Fruit fly (Drosophila melanogaster) whole organism, wandering third instar larva: Measurements from ENCODE around the gene Gr5a.
A peak's percentile ranks its signal among the peaks of the same experiment; 100 is the strongest.

ENCODE experiments used
- Abd-B ChIP-seq: fragments of >200 bp; optimal IDR thresholded peaks from 2 replicates; lab custom pipeline; 2017; ENCODE audit warnings: missing biosample characterization, missing genetic modification characterization
- CG32264 ChIP-seq: fragments of 200-800 bp; sonication (Bioruptor generic); optimal IDR thresholded peaks from 2 replicates; lab custom pipeline; 2016; ENCODE audit warnings: missing biosample characterization, missing genetic modification characterization
- CG9705 ChIP-seq: fragments of 200-800 bp; sonication (Bioruptor generic); optimal IDR thresholded peaks from 2 replicates; lab custom pipeline; 2018; ENCODE audit warnings: missing biosample characterization, mild to moderate bottlenecking, missing genetic modification characterization
- CrebA ChIP-seq: fragments of 200-800 bp; sonication (Bioruptor generic); optimal IDR thresholded peaks from 2 replicates; lab custom pipeline; 2016; ENCODE audit warnings: missing biosample characterization, mild to moderate bottlenecking, missing genetic modification characterization, borderline replicate concordance
- Dfd ChIP-seq: fragments of >200 bp; optimal IDR thresholded peaks from 2 replicates; lab custom pipeline; 2017; ENCODE audit warnings: missing biosample characterization, missing genetic modification characterization
- Dif ChIP-seq: fragments of 200-275, 200-300 bp; sonication (Bioruptor generic); optimal IDR thresholded peaks from 2 replicates; lab custom pipeline; 2018; ENCODE audit warnings: missing biosample characterization, missing genetic modification characterization; ENCODE audit not compliant: partially characterized antibody
- GATAd ChIP-seq: sonication (Bioruptor generic); optimal IDR thresholded peaks from 2 replicates; lab custom pipeline; 2016; ENCODE audit warnings: missing biosample characterization, missing genetic modification characterization
- HLH106 ChIP-seq: fragments of 200-800 bp; optimal IDR thresholded peaks from 3 replicates; lab custom pipeline; 2019; ENCODE audit warnings: missing biosample characterization, mild to moderate bottlenecking, missing genetic modification characterization, moderate library complexity
- Hnf4 ChIP-seq: fragments of 200-800 bp; sonication (Bioruptor generic); optimal IDR thresholded peaks from 2 replicates; lab custom pipeline; 2016; ENCODE audit warnings: missing biosample characterization, mild to moderate bottlenecking, missing genetic modification characterization
- Hr78 ChIP-seq: fragments of >200 bp; optimal IDR thresholded peaks from 2 replicates; lab custom pipeline; 2017; ENCODE audit warnings: missing biosample characterization, missing genetic modification characterization
- Hr83 ChIP-seq: fragments of 200-300 bp; sonication (Bioruptor generic); optimal IDR thresholded peaks from 2 replicates; lab custom pipeline; 2016; ENCODE audit warnings: missing biosample characterization, mild to moderate bottlenecking, missing genetic modification characterization, moderate library complexity; ENCODE audit not compliant: poor library complexity, severe bottlenecking
- Jra ChIP-seq: sonication (Bioruptor generic); optimal IDR thresholded peaks from 2 replicates; lab custom pipeline; 2016; ENCODE audit warnings: missing biosample characterization, missing genetic modification characterization
- Mio ChIP-seq: sonication (Bioruptor generic); optimal IDR thresholded peaks from 2 replicates; lab custom pipeline; 2016; ENCODE audit warnings: missing biosample characterization, missing genetic modification characterization
- Myc ChIP-seq: fragments of >200 bp; optimal IDR thresholded peaks from 2 replicates; lab custom pipeline; 2017
- N ChIP-seq: fragments of >200 bp; optimal IDR thresholded peaks from 2 replicates; lab custom pipeline; 2018; ENCODE audit warnings: missing biosample characterization, missing external identifiers, missing genetic modification characterization
- OdsH ChIP-seq: fragments of 200-800 bp; sonication (Bioruptor generic); optimal IDR thresholded peaks from 2 replicates; lab custom pipeline; 2016; ENCODE audit warnings: missing biosample characterization, mild to moderate bottlenecking, missing genetic modification characterization
- Rel ChIP-seq, 2 experiments: fragments of 200-800 bp; sonication (Bioruptor generic) in 1 of 2; optimal IDR thresholded peaks; 2 replicates in 1 of 2; 3 replicates in 1 of 2; lab custom pipeline; 2016 to 2019; ENCODE audit warnings: mild to moderate bottlenecking in 2 of 2, missing biosample characterization in 2 of 2, missing genetic modification characterization in 2 of 2, moderate library complexity in 1 of 2
- Sp1 ChIP-seq: fragments of 200-800 bp; sonication (Bioruptor generic); optimal IDR thresholded peaks from 3 replicates; lab custom pipeline; 2019; ENCODE audit warnings: missing biosample characterization, mild to moderate bottlenecking, missing genetic modification characterization, moderate library complexity
- Vsx2 ChIP-seq: fragments of 200-300, 225-300 bp; sonication (Bioruptor generic); optimal IDR thresholded peaks from 2 replicates; lab custom pipeline; 2018; ENCODE audit warnings: missing biosample characterization, missing genetic modification characterization; ENCODE audit not compliant: partially characterized antibody
- br ChIP-seq: fragments of 200-800 bp; sonication (Bioruptor generic); optimal IDR thresholded peaks from 2 replicates; lab custom pipeline; 2016; ENCODE audit warnings: missing biosample characterization, missing genetic modification characterization
- brk ChIP-seq: fragments of 200-800 bp; sonication (Bioruptor generic); optimal IDR thresholded peaks from 2 replicates; lab custom pipeline; 2016; ENCODE audit warnings: missing biosample characterization, mild to moderate bottlenecking, missing genetic modification characterization
- dl ChIP-seq, 2 experiments: fragments of 175-275, 200-275 bp in 1 of 2; fragments of 200-275 bp in 1 of 2; sonication (Bioruptor generic); optimal IDR thresholded peaks; lab custom pipeline; 2018; ENCODE audit warnings: mild to moderate bottlenecking in 2 of 2, missing biosample characterization in 2 of 2, missing genetic modification characterization in 2 of 2, moderate library complexity in 2 of 2; ENCODE audit not compliant: partially characterized antibody in 2 of 2, insufficient read depth in 1 of 2
- dmrt93B ChIP-seq: fragments of 200-800 bp; sonication (Bioruptor generic); optimal IDR thresholded peaks from 2 replicates; lab custom pipeline; 2018; ENCODE audit warnings: missing biosample characterization, mild to moderate bottlenecking, missing genetic modification characterization
- dsf ChIP-seq: sonication (Bioruptor generic); optimal IDR thresholded peaks from 2 replicates; lab custom pipeline; 2016; ENCODE audit warnings: missing biosample characterization, missing genetic modification characterization, borderline replicate concordance
- ey ChIP-seq: fragments of 200-800 bp; sonication (Bioruptor generic); optimal IDR thresholded peaks from 2 replicates; lab custom pipeline; 2016; ENCODE audit warnings: missing biosample characterization, missing genetic modification characterization
- foxo ChIP-seq, 2 experiments: fragments of 200-800 bp; sonication (Bioruptor generic); optimal IDR thresholded peaks; 2 replicates in 1 of 2; 3 replicates in 1 of 2; lab custom pipeline; 2016 to 2017; ENCODE audit warnings: missing biosample characterization in 2 of 2, missing genetic modification characterization in 2 of 2
- fru ChIP-seq: fragments of 200-800 bp; sonication (Bioruptor generic); optimal IDR thresholded peaks from 3 replicates; lab custom pipeline; 2016; ENCODE audit warnings: missing biosample characterization, mild to moderate bottlenecking, missing genetic modification characterization
- h ChIP-seq: fragments of 200-800 bp; sonication (Bioruptor generic); optimal IDR thresholded peaks from 3 replicates; lab custom pipeline; 2016; ENCODE audit warnings: missing biosample characterization, mild to moderate bottlenecking, missing genetic modification characterization
- jim ChIP-seq: fragments of 175-275, 200-325 bp; sonication (Bioruptor generic); optimal IDR thresholded peaks from 2 replicates; lab custom pipeline; 2016; ENCODE audit warnings: missing biosample characterization, mild to moderate bottlenecking, missing genetic modification characterization
- lola ChIP-seq: fragments of >200 bp; optimal IDR thresholded peaks from 2 replicates; lab custom pipeline; 2017; ENCODE audit warnings: missing biosample characterization, missing genetic modification characterization
- pan ChIP-seq: fragments of >200 bp; optimal IDR thresholded peaks from 2 replicates; lab custom pipeline; 2017
- psq ChIP-seq: fragments of 200-800 bp; sonication (Bioruptor generic); optimal IDR thresholded peaks from 3 replicates; lab custom pipeline; 2017; ENCODE audit warnings: missing biosample characterization, mild to moderate bottlenecking, missing genetic modification characterization, moderate library complexity
- rgr ChIP-seq: fragments of 200-800 bp; sonication (Bioruptor generic); optimal IDR thresholded peaks from 3 replicates; lab custom pipeline; 2016; ENCODE audit warnings: missing biosample characterization, mild to moderate bottlenecking, missing genetic modification characterization
- sage ChIP-seq: fragments of 200-800 bp; sonication (Bioruptor generic); optimal IDR thresholded peaks from 2 replicates; lab custom pipeline; 2016; ENCODE audit warnings: missing biosample characterization, mild to moderate bottlenecking, missing genetic modification characterization
- sv ChIP-seq: fragments of 200-800 bp; sonication (Bioruptor generic); optimal IDR thresholded peaks from 3 replicates; lab custom pipeline; 2016; ENCODE audit warnings: missing biosample characterization, missing genetic modification characterization
- tai ChIP-seq: sonication (Bioruptor generic); optimal IDR thresholded peaks from 2 replicates; lab custom pipeline; 2016; ENCODE audit warnings: missing biosample characterization, missing genetic modification characterization
- usp ChIP-seq: fragments of >200 bp; optimal IDR thresholded peaks from 2 replicates; lab custom pipeline; 2017; ENCODE audit warnings: missing biosample characterization, missing genetic modification characterization
- woc ChIP-seq: sonication (Bioruptor generic); optimal IDR thresholded peaks from 2 replicates; lab custom pipeline; 2016; ENCODE audit warnings: missing biosample characterization, mild to moderate bottlenecking, missing genetic modification characterization

Gene Gr5a

DNA sequence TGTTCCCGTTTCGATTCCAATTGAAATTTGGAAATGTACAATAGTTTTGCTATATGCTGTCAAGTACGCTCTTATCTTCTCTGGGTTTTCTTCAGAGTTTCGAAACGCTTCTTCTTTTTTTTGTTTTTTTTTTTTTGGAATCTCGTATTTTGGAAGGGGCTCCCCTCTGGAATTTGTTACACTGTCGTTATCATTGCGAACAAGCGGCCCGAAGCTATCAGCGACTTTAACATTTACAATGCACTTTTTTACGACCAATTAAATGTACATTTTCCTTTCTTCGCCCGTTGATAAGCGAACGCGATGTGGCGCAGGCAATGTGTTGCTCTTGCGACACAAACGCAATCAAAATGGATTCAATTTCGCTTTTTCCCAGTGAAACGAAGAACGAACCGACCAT is 3.6 kb upstream of the Gr5a start:
- TF ChIP-seq Abd-B (GFP tag; lab: Kevin White, UChicago), result no peak
- no peak for TF ChIP-seq Rel (GFP tag; optimal IDR thresholded peaks at IDR 0.05; lab: Kevin White, UChicago)
- TF ChIP-seq Rel (tag; optimal IDR thresholded peaks at IDR 0.05; lab: Kevin White, UChicago), result peak; percentile 85
- no peak for TF ChIP-seq pan (lab: Kevin White, UChicago)
- TF ChIP-seq CrebA, result no peak
- TF ChIP-seq Hr78 (GFP tag; lab: Kevin White, UChicago), result no peak
- TF ChIP-seq lola, result no peak
- TF ChIP-seq Vsx2 (GFP tag; lab: Kevin White, UChicago), result no peak

DNA sequence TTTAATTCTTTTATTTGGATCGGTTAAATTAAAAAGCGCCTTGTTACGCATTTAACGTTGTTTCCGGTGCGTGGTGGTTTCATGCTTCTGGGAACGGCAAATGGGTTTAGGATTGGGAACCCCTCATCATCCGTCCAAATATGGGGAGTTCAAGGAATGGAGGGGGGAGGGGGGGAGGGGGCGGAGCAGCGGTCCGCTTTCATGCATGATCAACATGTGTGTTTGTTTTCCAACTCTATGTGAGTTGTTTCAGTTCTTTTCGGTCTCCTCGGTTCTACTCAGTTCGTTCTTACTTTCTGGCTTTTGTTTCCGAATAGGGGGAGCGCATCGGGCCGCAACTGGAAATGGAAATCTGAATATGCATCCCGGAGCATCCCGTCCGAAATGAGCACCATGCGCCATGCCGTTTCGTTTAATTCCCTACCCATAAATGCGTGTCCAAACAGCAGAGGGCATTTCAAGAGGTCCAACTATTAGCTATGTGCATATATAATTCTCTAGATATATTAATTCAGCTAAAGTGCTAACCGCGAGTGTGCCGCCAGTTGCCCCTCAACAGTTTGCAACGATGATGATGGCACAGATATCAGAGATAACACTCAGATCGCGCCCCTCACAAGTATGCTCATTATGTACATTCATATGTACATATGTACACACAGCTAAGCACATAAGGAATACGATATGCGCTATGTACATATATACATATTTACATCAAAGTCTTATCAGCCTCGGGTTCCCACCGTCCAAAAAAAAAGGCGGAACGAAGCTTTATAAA is 2.8 kb upstream of the Gr5a start:
- peak; percentile 70 for TF ChIP-seq Sp1 (GFP tag; lab: Kevin White, UChicago)
- TF ChIP-seq jim (GFP tag; lab: Kevin White, UChicago), result no peak
- TF ChIP-seq dl (GFP tag; optimal IDR thresholded peaks at IDR 0.05; lab: Kevin White, UChicago; ENCODE audit: insufficient read depth in 1 of 2, partially characterized antibody in 2 of 2), result no peak
- no peak for TF ChIP-seq Dfd (GFP tag; lab: Kevin White, UChicago)
- peak; percentile 66 for TF ChIP-seq h
- no peak for TF ChIP-seq Myc (lab: Kevin White, UChicago)
- no peak for TF ChIP-seq Hr78 (GFP tag; lab: Kevin White, UChicago)
- peak; percentile 28 for TF ChIP-seq GATAd (GFP tag; lab: Kevin White, UChicago)
- peak; percentile 11 for TF ChIP-seq ey
- TF ChIP-seq lola, result no peak
- no peak for TF ChIP-seq brk (GFP tag; lab: Kevin White, UChicago)
- no peak for TF ChIP-seq pan (lab: Kevin White, UChicago)
- TF ChIP-seq CG9705 (GFP tag; lab: Kevin White, UChicago), result peak; percentile 48
- TF ChIP-seq woc (GFP tag; lab: Kevin White, UChicago), result no peak
- TF ChIP-seq sv (GFP tag; lab: Kevin White, UChicago), result peak; percentile 77
- TF ChIP-seq br (GFP tag; lab: Kevin White, UChicago), result peak; percentile 63
- TF ChIP-seq Abd-B (GFP tag; lab: Kevin White, UChicago), result no peak
- TF ChIP-seq Hnf4, result peak; percentile 73
- TF ChIP-seq fru, result peak; percentile 36
- no peak for TF ChIP-seq usp (GFP tag; lab: Kevin White, UChicago)
- TF ChIP-seq tai, result no peak
- peak; percentile 8 for TF ChIP-seq sage (GFP tag; lab: Kevin White, UChicago)
- TF ChIP-seq Hr83, result peak; percentile 70
- no peak for TF ChIP-seq Dif (GFP tag; lab: Kevin White, UChicago)
- TF ChIP-seq CG32264 (GFP tag; lab: Kevin White, UChicago), result no peak
- TF ChIP-seq Jra, result peak; percentile 60
- peak; percentile 57 for TF ChIP-seq OdsH (GFP tag; lab: Kevin White, UChicago)
- TF ChIP-seq dsf, result peak; percentile 33
- TF ChIP-seq N (GFP tag; lab: Kevin White, UChicago), result no peak
- TF ChIP-seq dmrt93B (GFP tag; lab: Kevin White, UChicago), result peak; percentile 30
- peak; percentile 52 for TF ChIP-seq psq (GFP tag; lab: Kevin White, UChicago)
- no peak for TF ChIP-seq CrebA
- TF ChIP-seq Rel (GFP tag; optimal IDR thresholded peaks at IDR 0.05; lab: Kevin White, UChicago), result no peak
- TF ChIP-seq Rel (tag; optimal IDR thresholded peaks at IDR 0.05; lab: Kevin White, UChicago), result no peak
- peak; percentile 52 for TF ChIP-seq rgr
- TF ChIP-seq HLH106 (tag; lab: Kevin White, UChicago), result peak; percentile 8
- TF ChIP-seq Mio, result no peak
- no peak for TF ChIP-seq Vsx2 (GFP tag; lab: Kevin White, UChicago)
- peak in 1 of 2 experiments; percentile 59 for TF ChIP-seq foxo (GFP tag; optimal IDR thresholded peaks at IDR 0.05; lab: Kevin White, UChicago)
